Worm (Caenorhabditis elegans): ENCODE measurements around the gene Y48B6A.1.
A peak's percentile ranks its signal among the peaks of the same experiment; 100 is the strongest.

Gene Y48B6A.1

ce11 chrII:14154357-14154756, at the start of gene Y48B6A.1:
Gene Y48B6A.1 (minus strand): TSS chrII:14154373.
- TF ChIP-seq M03D4.4 (tag; optimal IDR thresholded peaks at IDR 0.05) (peak; percentile 37), nhr-12 (tag; optimal IDR thresholded peaks at IDR 0.05) (no peak), ztf-11 (tag; optimal IDR thresholded peaks at IDR 0.05) (no peak), nhr-28 (tag; optimal IDR thresholded peaks at IDR 0.05) (no peak), lin-13 (tag; optimal IDR thresholded peaks at IDR 0.05) (peak; percentile 97), ceh-83 (GFP tag; optimal IDR thresholded peaks at IDR 0.05) (peak; percentile 82), elt-3 (tag; optimal IDR thresholded peaks at IDR 0.05) (no peak), nhr-2 (tag; optimal IDR thresholded peaks at IDR 0.05) (peak; percentile 25), flh-1 (GFP tag; optimal IDR thresholded peaks at IDR 0.05) (no peak), ces-1 (GFP tag; optimal IDR thresholded peaks at IDR 0.05) (peak; percentile 84), hlh-1 (tag; optimal IDR thresholded peaks at IDR 0.05) (peak; percentile 93), lin-32 (GFP tag; optimal IDR thresholded peaks at IDR 0.05) (peak; percentile 37), cnd-1 (tag; optimal IDR thresholded peaks at IDR 0.05) (peak; percentile 75), ham-2 (GFP tag; optimal IDR thresholded peaks at IDR 0.05) (no peak), zip-8 (tag; optimal IDR thresholded peaks at IDR 0.05) (no peak), elt-1 (tag; optimal IDR thresholded peaks at IDR 0.05; ENCODE audit: borderline replicate concordance, insufficient read depth) (peak; percentile 53), unc-120 (tag; optimal IDR thresholded peaks at IDR 0.05; ENCODE audit: poor library complexity, severe bottlenecking) (peak; percentile 35), unc-39 (tag; optimal IDR thresholded peaks at IDR 0.05) (no peak), ceh-43 (GFP tag; optimal IDR thresholded peaks at IDR 0.05) (peak; percentile 33), nhr-237 (tag; optimal IDR thresholded peaks at IDR 0.05) (peak; percentile 93), sem-2 (GFP tag; optimal IDR thresholded peaks at IDR 0.05) (no peak), pha-4 (tag; optimal IDR thresholded peaks at IDR 0.05) (peak; percentile 95), unc-62 (GFP tag; optimal IDR thresholded peaks at IDR 0.05) (peak; percentile 33), mab-5 (tag; optimal IDR thresholded peaks at IDR 0.05) (no peak), nhr-76 (tag; optimal IDR thresholded peaks at IDR 0.05) (no peak), snpc-4 (tag; optimal IDR thresholded peaks at IDR 0.05) (no peak), drap-1 (GFP tag; optimal IDR thresholded peaks at IDR 0.05) (peak; percentile 40), bed-3 (GFP tag; optimal IDR thresholded peaks at IDR 0.05) (peak; percentile 1), mls-2 (tag; optimal IDR thresholded peaks at IDR 0.05) (peak; percentile 66), sptf-1 (tag; optimal IDR thresholded peaks at IDR 0.05) (peak; percentile 85), lsy-2 (tag; optimal IDR thresholded peaks at IDR 0.05) (peak; percentile 97), blmp-1 (tag; optimal IDR thresholded peaks at IDR 0.05) (peak; percentile 40), mep-1 (tag; optimal IDR thresholded peaks at IDR 0.05) (peak; percentile 97), tbx-8 (GFP tag; optimal IDR thresholded peaks at IDR 0.05) (no peak), ceh-39 (tag; optimal IDR thresholded peaks at IDR 0.05) (peak; percentile 96)

- TF ChIP-seq nhr-237 (tag; optimal IDR thresholded peaks at IDR 0.05) (no peak), flh-1 (GFP tag; optimal IDR thresholded peaks at IDR 0.05) (no peak), drap-1 (GFP tag; optimal IDR thresholded peaks at IDR 0.05) (no peak), sem-2 (GFP tag; optimal IDR thresholded peaks at IDR 0.05) (no peak), nhr-76 (tag; optimal IDR thresholded peaks at IDR 0.05) (no peak), unc-62 (GFP tag; optimal IDR thresholded peaks at IDR 0.05) (no peak), tbx-8 (GFP tag; optimal IDR thresholded peaks at IDR 0.05) (no peak), hlh-1 (tag; optimal IDR thresholded peaks at IDR 0.05) (no peak), ceh-39 (tag; optimal IDR thresholded peaks at IDR 0.05) (no peak), nhr-12 (tag; optimal IDR thresholded peaks at IDR 0.05) (no peak), ces-1 (GFP tag; optimal IDR thresholded peaks at IDR 0.05) (no peak), elt-1 (tag; optimal IDR thresholded peaks at IDR 0.05; ENCODE audit: borderline replicate concordance, insufficient read depth) (no peak), mep-1 (tag; optimal IDR thresholded peaks at IDR 0.05) (no peak), M03D4.4 (tag; optimal IDR thresholded peaks at IDR 0.05) (no peak), lsy-2 (tag; optimal IDR thresholded peaks at IDR 0.05) (no peak), ham-2 (GFP tag; optimal IDR thresholded peaks at IDR 0.05) (no peak), cnd-1 (tag; optimal IDR thresholded peaks at IDR 0.05) (no peak), zip-8 (tag; optimal IDR thresholded peaks at IDR 0.05) (no peak)
Measured at ce11 chrII:14197499-14198096, 43.4 kb upstream of the Y48B6A.1 start, which contains the start of gene ace-4. Gene ace-4 (plus strand): TSS chrII:14198046.

ce11 chrII:14195931-14196330, 41.8 kb upstream of the Y48B6A.1 start:
- TF ChIP-seq ces-1 (GFP tag; optimal IDR thresholded peaks at IDR 0.05) (no peak), drap-1 (GFP tag; optimal IDR thresholded peaks at IDR 0.05) (no peak), lin-32 (GFP tag; optimal IDR thresholded peaks at IDR 0.05) (no peak), nhr-2 (tag; optimal IDR thresholded peaks at IDR 0.05) (no peak), M03D4.4 (tag; optimal IDR thresholded peaks at IDR 0.05) (no peak)

Measured in whole organism, mixed stage, embryonic.